Worm (Caenorhabditis elegans): ENCODE results near the gene atg-18.

atg-18 gene

ce11 chrV:8606099-8606696 lies 24.9 kb downstream of the atg-18 start, which contains the start of gene vps-60:
Gene vps-60, minus strand, starts transcription at chrV:8606128.
- TF ChIP-seq Y79H2A.3 (GFP tag; conservative IDR thresholded peaks at IDR 0.05) (no peak; the same call in 1 of the 2 replicates), F52B5.7 (tag; optimal IDR thresholded peaks at IDR 0.05) (no peak), F57C9.4 (tag; optimal IDR thresholded peaks at IDR 0.05) (no peak), attf-5 (GFP tag; optimal IDR thresholded peaks at IDR 0.05) (peak; percentile 97), egl-18 (GFP tag; IDR thresholded peaks at IDR 0.05) (0 out of 2 replicates have a peak, but pooled peaks have one; percentile 29), madf-10 (tag; optimal IDR thresholded peaks at IDR 0.05) (peak; percentile 98), F49E8.2 (tag; optimal IDR thresholded peaks at IDR 0.05; ENCODE audit: insufficient read depth) (peak; percentile 61), egl-44 (GFP tag; IDR thresholded peaks at IDR 0.05) (peak; percentile 77), ceh-91 (GFP tag; IDR thresholded peaks at IDR 0.05) (peak; percentile 75), ZK185.1 (tag; optimal IDR thresholded peaks at IDR 0.05; ENCODE audit: poor library complexity, severe bottlenecking) (peak; percentile 21), ceh-40 (GFP tag; IDR thresholded peaks at IDR 0.05) (no peak), ztf-3 (GFP tag; optimal IDR thresholded peaks at IDR 0.05) (peak; percentile 2), lin-26 (GFP tag; IDR thresholded peaks at IDR 0.05) (peak; percentile 55), lsl-1 (GFP tag; optimal IDR thresholded peaks at IDR 0.05) (peak; percentile 62), fkh-3 (tag; optimal IDR thresholded peaks at IDR 0.05) (no peak), ztf-22 (GFP tag; optimal IDR thresholded peaks at IDR 0.05) (peak; percentile 63), madf-3 (GFP tag; IDR thresholded peaks at IDR 0.05) (peak; percentile 99), K12H6.12 (tag; optimal IDR thresholded peaks at IDR 0.05) (peak; percentile 92), K11D2.4 (GFP tag; IDR thresholded peaks at IDR 0.05) (peak; percentile 92), bed-2 (GFP tag; IDR thresholded peaks at IDR 0.05) (no peak), him-1 (tag; optimal IDR thresholded peaks at IDR 0.05) (no peak), chd-7 (tag; optimal IDR thresholded peaks at IDR 0.05) (peak; percentile 68), let-607 (tag; optimal IDR thresholded peaks at IDR 0.05) (peak; percentile 21 to 81), gei-17 (GFP tag; optimal IDR thresholded peaks at IDR 0.05) (no peak), snpc-3.4 (tag; optimal IDR thresholded peaks at IDR 0.05) (peak; percentile 84), snpc-4 (GFP tag; optimal IDR thresholded peaks at IDR 0.05) (peak; percentile 49), snpc-4 (tag; optimal IDR thresholded peaks at IDR 0.05) (peak; percentile 69 to 80 (median 76)), ekl-4 (GFP tag; IDR thresholded peaks at IDR 0.05) (peak; percentile 88), nhr-179 (tag; optimal IDR thresholded peaks at IDR 0.05) (no peak), F37B4.10 (GFP tag; IDR thresholded peaks at IDR 0.05) (no peak), ets-4 (GFP tag; optimal IDR thresholded peaks at IDR 0.05) (no peak), Y56A3A.18 (GFP tag; IDR thresholded peaks at IDR 0.05) (peak; percentile 70; the same call in 1 of the 2 replicates), snpc-1.1 (tag; optimal IDR thresholded peaks at IDR 0.05; ENCODE audit: insufficient read depth) (peak; percentile 45), repo-1 (tag; optimal IDR thresholded peaks at IDR 0.05) (peak; percentile 20), dpl-1 (GFP tag; optimal IDR thresholded peaks at IDR 0.05) (peak; percentile 70), ceh-27 (GFP tag; optimal IDR thresholded peaks at IDR 0.05) (peak; percentile 86), cebp-2 (GFP tag; IDR thresholded peaks at IDR 0.05) (no peak), lin-54 (GFP tag; optimal IDR thresholded peaks at IDR 0.05) (peak; percentile 73), F33H1.4 (GFP tag; IDR thresholded peaks at IDR 0.05) (peak; percentile 92), nhr-90 (tag; optimal IDR thresholded peaks at IDR 0.05) (peak; percentile 48), hmg-20 (GFP tag; IDR thresholded peaks at IDR 0.05) (0 out of 2 replicates have a peak, but pooled peaks have one; percentile 10), D2030.7 (GFP tag; IDR thresholded peaks at IDR 0.05) (peak; percentile 63), hlh-12 (tag; optimal IDR thresholded peaks at IDR 0.05) (no peak), ceh-100 (GFP tag; IDR thresholded peaks at IDR 0.05) (peak; percentile 57; the same call in 1 of the 2 replicates), athp-1 (tag; optimal IDR thresholded peaks at IDR 0.05) (peak; percentile 81), pbrm-1 (GFP tag; IDR thresholded peaks at IDR 0.05) (peak; percentile 78; the same call in 1 of the 2 replicates), efl-1 (GFP tag; optimal IDR thresholded peaks at IDR 0.05) (peak; percentile 67)
